Fruit fly (Drosophila melanogaster) whole organism, embryonic: ENCODE results near the gene Hpd.

Experiments used
- CG10321 ChIP-seq: fragments of 200-800 bp; sonication (Bioruptor generic); IDR thresholded peaks from 2 replicates; pipeline ENCODE4 v1.3.6; 2022; ENCODE audit warnings: missing biosample characterization, missing genetic modification characterization
- CG11247 ChIP-seq: fragments of 200-800 bp; sonication (Bioruptor generic); IDR thresholded peaks from 2 replicates; pipeline ENCODE4 v1.3.6; 2022; ENCODE audit warnings: missing biosample characterization, missing genetic modification characterization
- CG14441 ChIP-seq: fragments of 200-800 bp; sonication (Bioruptor generic); IDR thresholded peaks from 2 replicates; pipeline ENCODE4 v1.3.6; 2022; ENCODE audit warnings: missing biosample characterization, missing genetic modification characterization
- CG15601 ChIP-seq: fragments of 200-800 bp; sonication (Bioruptor generic); optimal IDR thresholded peaks from 3 replicates; lab custom pipeline; 2019; ENCODE audit warnings: missing biosample characterization, mild to moderate bottlenecking, missing genetic modification characterization, moderate library complexity
- CG16863 ChIP-seq: fragments of 200-800 bp; sonication (Bioruptor generic); optimal IDR thresholded peaks from 3 replicates; lab custom pipeline; 2016; ENCODE audit warnings: missing biosample characterization, missing genetic modification characterization
- CG17328 ChIP-seq: fragments of 200-800 bp; sonication (Bioruptor generic); IDR thresholded peaks from 2 replicates; pipeline ENCODE4 v1.3.6; 2022; ENCODE audit warnings: missing biosample characterization, missing genetic modification characterization
- CG30403 ChIP-seq: fragments of 200-800 bp; sonication (Bioruptor generic); optimal IDR thresholded peaks from 3 replicates; lab custom pipeline; 2016; ENCODE audit warnings: missing biosample characterization, missing genetic modification characterization
- CG3407 ChIP-seq: fragments of 200-800 bp; sonication (Bioruptor generic); optimal IDR thresholded peaks from 2 replicates; lab custom pipeline; 2018; ENCODE audit warnings: missing biosample characterization, mild to moderate bottlenecking, missing genetic modification characterization
- CG8281 ChIP-seq: fragments of 200-800 bp; sonication (Bioruptor generic); optimal IDR thresholded peaks from 2 replicates; lab custom pipeline; 2018; ENCODE audit warnings: missing biosample characterization, mild to moderate bottlenecking, missing genetic modification characterization, moderate library complexity
- CG8290 ChIP-seq, 3 experiments: fragments of 200-800 bp; sonication (Bioruptor generic); optimal IDR thresholded peaks; 2 replicates each; lab custom pipeline; 2016 to 2019; ENCODE audit warnings: missing biosample characterization in 3 of 3, missing genetic modification characterization in 3 of 3, mild to moderate bottlenecking in 2 of 3, moderate library complexity in 1 of 3
- CG9876 ChIP-seq: fragments of 200-800 bp; sonication (Bioruptor generic); optimal IDR thresholded peaks from 2 replicates; lab custom pipeline; 2016; ENCODE audit warnings: missing biosample characterization, missing genetic modification characterization
- CG9932 ChIP-seq: fragments of 200-800 bp; sonication (Bioruptor generic); IDR thresholded peaks from 2 replicates; pipeline ENCODE4 v1.3.6; 2022; ENCODE audit warnings: missing biosample characterization, missing genetic modification characterization
- Dref ChIP-seq: fragments of 200-800 bp; sonication (Bioruptor generic); IDR thresholded peaks from 2 replicates; pipeline ENCODE4 v1.3.6; 2022; ENCODE audit warnings: missing biosample characterization, missing genetic modification characterization
- Gsc ChIP-seq: fragments of 200-800 bp; sonication (Bioruptor generic); IDR thresholded peaks from 2 replicates; pipeline ENCODE4 v1.3.6; 2022; ENCODE audit warnings: missing biosample characterization, missing genetic modification characterization
- HLHmδ ChIP-seq: fragments of 200-800 bp; sonication (Bioruptor generic); optimal IDR thresholded peaks from 2 replicates; lab custom pipeline; 2018; ENCODE audit warnings: missing biosample characterization, mild to moderate bottlenecking, missing genetic modification characterization, moderate library complexity
- Hmr ChIP-seq: fragments of 200-800 bp; sonication (Bioruptor generic); optimal IDR thresholded peaks from 3 replicates; lab custom pipeline; 2017; ENCODE audit warnings: mild to moderate bottlenecking, missing biosample characterization, missing genetic modification reagents, missing genetic modification characterization
- Hr3 ChIP-seq: fragments of 200-800 bp; sonication (Bioruptor generic); optimal IDR thresholded peaks from 3 replicates; lab custom pipeline; 2016; ENCODE audit warnings: missing biosample characterization, missing genetic modification characterization
- Hr51 ChIP-seq, 2 experiments: fragments of 200-800 bp; sonication (Bioruptor generic); optimal IDR thresholded peaks; 2 replicates in 1 of 2; 3 replicates in 1 of 2; lab custom pipeline; 2016 to 2018; ENCODE audit warnings: missing biosample characterization in 2 of 2, missing genetic modification characterization in 2 of 2, mild to moderate bottlenecking in 1 of 2, moderate library complexity in 1 of 2
- MTF-1 ChIP-seq: fragments of 200-800 bp; sonication (Bioruptor generic); optimal IDR thresholded peaks from 2 replicates; lab custom pipeline; 2018; ENCODE audit warnings: missing biosample characterization, mild to moderate bottlenecking, missing genetic modification characterization, borderline replicate concordance
- Meics ChIP-seq: fragments of 200-800 bp; sonication (Bioruptor generic); optimal IDR thresholded peaks from 2 replicates; lab custom pipeline; 2017; ENCODE audit warnings: missing biosample characterization, mild to moderate bottlenecking, missing genetic modification characterization
- Nf-YB ChIP-seq: fragments of 200-800 bp; sonication (Bioruptor generic); optimal IDR thresholded peaks from 3 replicates; lab custom pipeline; 2019; ENCODE audit warnings: missing biosample characterization, mild to moderate bottlenecking, missing genetic modification characterization, moderate library complexity
- Sox100B ChIP-seq: fragments of 200-800 bp; sonication (Bioruptor generic); optimal IDR thresholded peaks from 3 replicates; lab custom pipeline; 2018; ENCODE audit warnings: missing biosample characterization, mild to moderate bottlenecking, missing genetic modification characterization
- Sry-β ChIP-seq: fragments of 200-800 bp; sonication (Bioruptor generic); optimal IDR thresholded peaks from 2 replicates; lab custom pipeline; 2018; ENCODE audit warnings: missing biosample characterization, mild to moderate bottlenecking, missing genetic modification characterization, moderate library complexity
- Usf ChIP-seq: fragments of 200-800 bp; sonication (Bioruptor generic); optimal IDR thresholded peaks from 2 replicates; lab custom pipeline; 2017; ENCODE audit warnings: missing genotype, missing biosample characterization, missing genetic modification characterization
- Vsx1 ChIP-seq: fragments of 200-800 bp; sonication (Bioruptor generic); optimal IDR thresholded peaks from 2 replicates; lab custom pipeline; 2017; ENCODE audit warnings: missing biosample characterization, mild to moderate bottlenecking, missing genetic modification characterization, missing genetic modification reagents
- YL-1 ChIP-seq: fragments of 200-800 bp; sonication (Bioruptor generic); optimal IDR thresholded peaks from 3 replicates; lab custom pipeline; 2017; ENCODE audit warnings: missing biosample characterization, mild to moderate bottlenecking, missing genetic modification characterization
- ac ChIP-seq: fragments of 200-800 bp; sonication (Bioruptor generic); optimal IDR thresholded peaks from 3 replicates; lab custom pipeline; 2017; ENCODE audit warnings: missing biosample characterization, mild to moderate bottlenecking, missing genetic modification characterization
- ap ChIP-seq: fragments of 200-800 bp; sonication (Bioruptor generic); IDR thresholded peaks from 2 replicates; pipeline ENCODE4 v1.3.6; 2022; ENCODE audit warnings: missing biosample characterization, missing genetic modification characterization
- ash1 ChIP-seq: fragments of 200-800 bp; sonication (Bioruptor generic); optimal IDR thresholded peaks from 2 replicates; lab custom pipeline; 2018; ENCODE audit warnings: missing biosample characterization, mild to moderate bottlenecking, missing genetic modification characterization
- ci ChIP-seq: fragments of 200-800 bp; sonication (Bioruptor generic); IDR thresholded peaks from 3 replicates; pipeline ENCODE4 v1.3.6; 2022; ENCODE audit warnings: missing biosample characterization, missing genetic modification characterization
- fd3F ChIP-seq: fragments of 200-800 bp; sonication (Bioruptor generic); optimal IDR thresholded peaks from 2 replicates; lab custom pipeline; 2018; ENCODE audit warnings: missing biosample characterization, mild to moderate bottlenecking, missing genetic modification characterization, moderate library complexity
- fd96Cb ChIP-seq: fragments of 200-800 bp; sonication (Bioruptor generic); optimal IDR thresholded peaks from 2 replicates; lab custom pipeline; 2018; ENCODE audit warnings: missing biosample characterization, mild to moderate bottlenecking, missing genetic modification characterization, moderate library complexity
- ftz-f1 ChIP-seq: fragments of 200-800 bp; sonication (Bioruptor generic); optimal IDR thresholded peaks from 2 replicates; lab custom pipeline; 2016; ENCODE audit warnings: missing biosample characterization, missing genetic modification characterization
- hb ChIP-seq: fragments of 200-800 bp; sonication (Bioruptor generic); IDR thresholded peaks from 3 replicates; pipeline ENCODE4 v1.3.6; 2022; ENCODE audit warnings: missing biosample characterization, missing genetic modification characterization; ENCODE audit not compliant: partially characterized antibody
- hbn ChIP-seq: fragments of 200-800 bp; sonication (Bioruptor generic); IDR thresholded peaks from 2 replicates; pipeline ENCODE4 v1.3.6; 2022; ENCODE audit warnings: missing biosample characterization, missing genetic modification characterization; ENCODE audit not compliant: partially characterized antibody
- hkb ChIP-seq, 2 experiments: fragments of 200-800 bp in 1 of 2; fragments of >200 bp in 1 of 2; sonication (Bioruptor generic) in 1 of 2; IDR thresholded peaks in 1 of 2; optimal IDR thresholded peaks in 1 of 2; 2 replicates each; pipeline versions ENCODE4 v1.3.6 to Lab custom; 2017 to 2022; ENCODE audit warnings: missing biosample characterization in 1 of 2, missing genetic modification characterization in 1 of 2
- inv ChIP-seq: fragments of 200-800 bp; sonication (Bioruptor generic); IDR thresholded peaks from 2 replicates; pipeline ENCODE4 v1.3.6; 2022; ENCODE audit warnings: missing biosample characterization, missing genetic modification characterization; ENCODE audit not compliant: partially characterized antibody
- ken ChIP-seq: fragments of 200-800 bp; sonication (Bioruptor generic); IDR thresholded peaks from 3 replicates; pipeline ENCODE4 v1.3.6; 2022; ENCODE audit warnings: missing biosample characterization, missing genetic modification characterization
- lbe ChIP-seq: fragments of 200-800 bp; sonication (Bioruptor generic); optimal IDR thresholded peaks from 2 replicates; lab custom pipeline; 2016; ENCODE audit warnings: missing biosample characterization, mild to moderate bottlenecking, missing genetic modification characterization
- lov ChIP-seq, 2 experiments: fragments of 200-800 bp in 1 of 2; fragments of >200 bp in 1 of 2; sonication (Bioruptor generic) in 1 of 2; IDR thresholded peaks in 1 of 2; optimal IDR thresholded peaks in 1 of 2; 2 replicates in 1 of 2; 3 replicates in 1 of 2; pipeline versions ENCODE4 v1.3.6 to Lab custom; 2017 to 2022; ENCODE audit warnings: missing biosample characterization in 1 of 2, missing genetic modification characterization in 1 of 2
- mam ChIP-seq: fragments of 200-800 bp; sonication (Bioruptor generic); optimal IDR thresholded peaks from 3 replicates; lab custom pipeline; 2016; ENCODE audit warnings: missing biosample characterization, missing genetic modification characterization
- mirr ChIP-seq: fragments of 200-800 bp; sonication (Bioruptor generic); optimal IDR thresholded peaks from 3 replicates; lab custom pipeline; 2018; ENCODE audit warnings: missing biosample characterization, mild to moderate bottlenecking, missing genetic modification characterization
- pita ChIP-seq: fragments of 200-800 bp; sonication (Bioruptor generic); optimal IDR thresholded peaks from 2 replicates; lab custom pipeline; 2017; ENCODE audit warnings: missing biosample characterization, mild to moderate bottlenecking, missing genetic modification characterization
- prd ChIP-seq, 3 experiments: fragments of >200 bp in 2 of 3; fragments of 200-800 bp in 1 of 3; sonication (Bioruptor generic) in 1 of 3; optimal IDR thresholded peaks in 2 of 3; IDR thresholded peaks in 1 of 3; 2 replicates in 2 of 3; 3 replicates in 1 of 3; pipeline versions ENCODE4 v1.3.6 to Lab custom; 2017 to 2022; ENCODE audit warnings: missing biosample characterization in 1 of 3, missing genetic modification characterization in 1 of 3
- sob ChIP-seq: fragments of 200-800 bp; sonication (Bioruptor generic); IDR thresholded peaks from 2 replicates; pipeline ENCODE4 v1.3.6; 2022; ENCODE audit warnings: missing biosample characterization, missing genetic modification characterization
- sqz ChIP-seq: fragments of 200-800 bp; sonication (Bioruptor generic); optimal IDR thresholded peaks from 3 replicates; lab custom pipeline; 2018; ENCODE audit warnings: missing biosample characterization, mild to moderate bottlenecking, missing genetic modification characterization
- wek ChIP-seq: fragments of 200-800 bp; sonication (Bioruptor generic); optimal IDR thresholded peaks from 3 replicates; lab custom pipeline; 2018; ENCODE audit warnings: missing biosample characterization, mild to moderate bottlenecking, missing genetic modification characterization, moderate library complexity

Hpd gene

dm6 chr3L:20399550-20400109 lies 40.0 kb downstream of the Hpd start (continued):
- peak; percentile 56; the same call in 1 of the 3 replicates for TF ChIP-seq ken (GFP tag; lab: Robert Waterston, UW)
- TF ChIP-seq pita (GFP tag; lab: Kevin White, UChicago): no peak
- peak; percentile 35 for TF ChIP-seq CG8290 (GFP tag; optimal IDR thresholded peaks at IDR 0.05; lab: Kevin White, UChicago)
- TF ChIP-seq CG8290 (tag; optimal IDR thresholded peaks at IDR 0.05; lab: Kevin White, UChicago): peak in 1 of 2 experiments; percentile 92
- TF ChIP-seq CG14441: peak; percentile 81
- no peak for TF ChIP-seq HLHmδ (GFP tag; lab: Kevin White, UChicago)
- TF ChIP-seq sqz: peak; percentile 76
- TF ChIP-seq CG11247 (GFP tag; lab: Robert Waterston, UW): peak; percentile 77
- peak; percentile 81 for TF ChIP-seq lbe (GFP tag; lab: Kevin White, UChicago)
- TF ChIP-seq mirr (GFP tag; lab: Kevin White, UChicago): peak; percentile 51
- TF ChIP-seq wek (GFP tag; lab: Kevin White, UChicago): peak; percentile 26
- TF ChIP-seq Dref (GFP tag; lab: Robert Waterston, UW): peak; percentile 33; the same call in 1 of the 2 replicates
- TF ChIP-seq MTF-1: peak; percentile 44
- no peak for TF ChIP-seq hb (GFP tag; lab: Robert Waterston, UW)
- no peak for TF ChIP-seq Gsc
- TF ChIP-seq ash1 (GFP tag; lab: Kevin White, UChicago): no peak
- TF ChIP-seq CG17328: peak; percentile 58
- peak; percentile 86 for TF ChIP-seq mam (GFP tag; lab: Kevin White, UChicago)
- TF ChIP-seq ci (GFP tag; lab: Robert Waterston, UW): peak; percentile 76
- peak; percentile 89 for TF ChIP-seq Meics (GFP tag; lab: Kevin White, UChicago)
- TF ChIP-seq hkb (optimal IDR thresholded peaks at IDR 0.05; lab: Kevin White, UChicago): no peak
- TF ChIP-seq hkb (GFP tag; IDR thresholded peaks at IDR 0.05; lab: Robert Waterston, UW): peak; percentile 85
- TF ChIP-seq CG15601 (tag; lab: Kevin White, UChicago): peak; percentile 78
- peak; percentile 84 for TF ChIP-seq fd96Cb (tag; lab: Kevin White, UChicago)
- no peak for TF ChIP-seq ac
- peak; percentile 80 for TF ChIP-seq CG8281
- TF ChIP-seq CG9876: peak; percentile 62
- peak; percentile 92 for TF ChIP-seq CG30403 (GFP tag; lab: Kevin White, UChicago)
- peak; percentile 47 for TF ChIP-seq YL-1 (GFP tag; lab: Kevin White, UChicago)
- peak; percentile 85 for TF ChIP-seq fd3F (GFP tag; lab: Kevin White, UChicago)
- no peak for TF ChIP-seq prd (optimal IDR thresholded peaks at IDR 0.05; lab: Kevin White, UChicago)
- TF ChIP-seq prd (GFP tag; IDR thresholded peaks at IDR 0.05; lab: Robert Waterston, UW): peak; percentile 88
- TF ChIP-seq CG9932: peak; percentile 90
- no peak for TF ChIP-seq inv (GFP tag; lab: Robert Waterston, UW)
- TF ChIP-seq ap (GFP tag; lab: Robert Waterston, UW): peak; percentile 24
- peak; percentile 75 to 95 for TF ChIP-seq Hr51 (GFP tag; optimal IDR thresholded peaks at IDR 0.05; lab: Kevin White, UChicago)
- peak; percentile 80 for TF ChIP-seq CG16863 (GFP tag; lab: Kevin White, UChicago)
- peak; percentile 70 for TF ChIP-seq Usf (GFP tag; lab: Kevin White, UChicago)
- peak; percentile 65 for TF ChIP-seq CG3407 (GFP tag; lab: Kevin White, UChicago)
- peak; percentile 68 for TF ChIP-seq Vsx1 (GFP tag; lab: Kevin White, UChicago)
- peak; percentile 73 for TF ChIP-seq Nf-YB
- TF ChIP-seq CG10321 (GFP tag; lab: Robert Waterston, UW): peak; percentile 54; the same call in 1 of the 2 replicates
- TF ChIP-seq Sox100B (GFP tag; lab: Kevin White, UChicago): peak; percentile 91
- peak; percentile 86 for TF ChIP-seq sob (GFP tag; lab: Robert Waterston, UW)
- no peak for TF ChIP-seq Sry-β (GFP tag; lab: Kevin White, UChicago)
- TF ChIP-seq Hmr: peak; percentile 89
- TF ChIP-seq ftz-f1 (GFP tag; lab: Kevin White, UChicago): no peak
- TF ChIP-seq Hr3 (GFP tag; lab: Kevin White, UChicago): peak; percentile 88
- TF ChIP-seq lov (optimal IDR thresholded peaks at IDR 0.05; lab: Kevin White, UChicago): no peak
- no peak for TF ChIP-seq lov (GFP tag; IDR thresholded peaks at IDR 0.05; lab: Robert Waterston, UW)
- no peak for TF ChIP-seq hbn (GFP tag; lab: Robert Waterston, UW)
